Worm (Caenorhabditis elegans): ENCODE results near the gene ram-5.
"Not testable (repeated sequence)": the region's sequence is repeated elsewhere in the genome, so short reads cannot be mapped to it uniquely, and the experiment has no call there.

DNA sequence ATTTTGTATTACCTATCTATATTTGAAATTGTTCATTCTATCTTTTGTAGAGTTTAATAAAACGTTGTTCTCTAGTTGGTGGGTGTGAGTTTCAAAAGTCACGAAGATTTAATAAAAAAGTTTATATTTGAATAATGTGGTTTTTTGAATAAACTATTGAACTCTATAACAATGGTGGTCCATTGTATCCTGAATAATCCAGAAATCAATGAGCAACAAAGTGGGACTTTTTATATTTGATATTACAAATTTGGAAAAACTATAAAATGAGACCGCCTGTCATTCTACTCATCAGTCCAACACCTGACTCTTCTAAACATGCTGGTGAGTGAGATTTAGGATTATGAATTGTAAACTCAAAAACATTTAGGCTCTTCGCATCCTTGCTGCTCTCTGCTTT, 21.6 kb upstream of the ram-5 start, which contains the start of gene nspc-19:
- TF ChIP-seq lin-13 (GFP tag; optimal IDR thresholded peaks at IDR 0.05); ceh-16 (tag; optimal IDR thresholded peaks at IDR 0.05); sma-9 (GFP tag; optimal IDR thresholded peaks at IDR 0.05); sma-9 (tag; optimal IDR thresholded peaks at IDR 0.05); ZK546.5 (tag; optimal IDR thresholded peaks at IDR 0.05); aly-2 (tag; optimal IDR thresholded peaks at IDR 0.05); nhr-237 (tag; optimal IDR thresholded peaks at IDR 0.05); ama-1 (optimal IDR thresholded peaks at IDR 0.05); unc-39 (tag; optimal IDR thresholded peaks at IDR 0.05); nhr-12 (tag; optimal IDR thresholded peaks at IDR 0.05); fos-1 (tag; optimal IDR thresholded peaks at IDR 0.05); nhr-6 (tag; optimal IDR thresholded peaks at IDR 0.05); elt-3 (tag; optimal IDR thresholded peaks at IDR 0.05); ztf-11 (tag; optimal IDR thresholded peaks at IDR 0.05); blmp-1 (tag; optimal IDR thresholded peaks at IDR 0.05; ENCODE audit: insufficient read depth): not testable (repeated sequence)

All from whole organism, L2 larva.